Fruit fly (Drosophila melanogaster) whole organism, prepupa: ENCODE results near the gene CG43219.

Source experiments
- CG3032 ChIP-seq: fragments of 200-800 bp; optimal IDR thresholded peaks from 2 replicates; lab custom pipeline; 2019; ENCODE audit warnings: missing biosample characterization, mild to moderate bottlenecking, missing genetic modification characterization, moderate library complexity
- CG7368 ChIP-seq: fragments of 200-800 bp; sonication (Bioruptor generic); optimal IDR thresholded peaks from 3 replicates; lab custom pipeline; 2016; ENCODE audit warnings: missing biosample characterization, missing genetic modification characterization
- CG9139 ChIP-seq: fragments of 200-800 bp; sonication (Bioruptor generic); optimal IDR thresholded peaks from 3 replicates; lab custom pipeline; 2017; ENCODE audit warnings: missing biosample characterization, mild to moderate bottlenecking, missing genetic modification characterization
- fd85E ChIP-seq: fragments of 200-800 bp; sonication (Bioruptor generic); optimal IDR thresholded peaks from 3 replicates; lab custom pipeline; 2016; ENCODE audit warnings: missing biosample characterization, missing genetic modification characterization
- lz ChIP-seq: fragments of 200-800 bp; sonication (Bioruptor generic); optimal IDR thresholded peaks from 3 replicates; lab custom pipeline; 2016; ENCODE audit warnings: missing biosample characterization, missing genetic modification characterization
- svp ChIP-seq: fragments of 200-800 bp; sonication (Bioruptor generic); peaks from one replicate; lab custom pipeline; 2016; ENCODE audit warnings: missing biosample characterization, missing genetic modification characterization

DNA sequence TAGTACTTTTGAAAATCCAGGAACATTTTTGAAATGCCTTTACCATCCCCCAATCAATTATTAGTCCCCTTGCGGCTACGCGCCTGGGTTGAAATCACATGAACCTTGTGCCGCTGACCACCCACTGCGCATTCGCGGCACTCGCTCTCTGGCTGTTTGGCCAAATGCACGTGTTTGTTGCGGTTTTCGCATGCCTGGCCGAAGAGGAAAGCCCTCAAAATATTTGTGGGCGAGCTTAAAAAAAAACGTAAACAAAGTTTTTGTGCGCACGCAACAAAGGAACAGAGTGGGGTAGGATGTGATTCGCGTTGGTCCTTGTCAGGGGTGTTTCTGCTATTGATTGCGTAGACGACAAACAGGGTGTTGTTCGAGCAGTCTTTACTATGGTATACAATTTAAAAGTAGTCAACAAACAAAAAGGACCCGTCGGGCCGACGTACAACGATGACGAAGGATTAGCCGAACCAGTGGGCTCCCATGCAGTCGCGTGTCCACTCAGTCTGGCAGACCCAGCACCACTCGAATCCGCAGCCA, 25.7 kb upstream of the CG43219 start:
- TF ChIP-seq fd85E, result no peak
- no peak for TF ChIP-seq lz
- TF ChIP-seq CG7368 (GFP tag; lab: Kevin White, UChicago), result no peak
- no peak for TF ChIP-seq CG3032 (tag; lab: Kevin White, UChicago)
- no peak for TF ChIP-seq svp (GFP tag; lab: Kevin White, UChicago)
- TF ChIP-seq CG9139 (GFP tag; lab: Kevin White, UChicago), result no peak
